Worm (Caenorhabditis elegans): Measurements from ENCODE around the gene K06H7.7.
A peak's percentile ranks its signal among the peaks of the same experiment; 100 is the strongest.

K06H7.7 gene

DNA sequence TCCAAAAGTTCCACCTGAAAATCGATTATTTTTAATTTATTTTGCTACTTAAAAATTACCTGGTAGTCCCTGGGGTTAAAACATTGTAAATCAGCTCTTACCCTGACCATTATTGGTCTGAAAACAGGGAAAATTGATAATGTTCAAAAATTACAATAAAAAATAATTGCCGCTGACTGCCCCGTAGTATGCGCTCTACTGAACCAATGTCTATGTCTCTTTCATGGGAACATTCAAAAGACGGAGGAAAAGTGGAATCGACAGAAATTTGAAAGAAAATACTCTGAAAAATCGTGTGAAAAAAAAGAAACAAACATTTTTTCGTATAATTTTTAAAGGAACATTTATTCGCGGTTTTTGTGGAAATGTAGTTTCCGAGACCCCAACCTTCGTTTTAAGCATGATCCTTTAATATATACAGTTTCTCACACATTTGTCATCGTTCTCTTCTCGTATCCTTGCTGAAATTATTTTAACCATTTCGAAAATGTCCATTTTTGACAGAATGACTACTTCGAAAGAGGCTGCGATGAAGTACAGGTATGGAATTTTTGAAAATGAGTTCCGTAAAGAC, 5.0 kb downstream of the K06H7.7 start, which contains the start of the genes dcr-1 and apc-2:
TSS of gene dcr-1 (minus strand) at position 117 of the 574 bp plus-strand sequence.
TSS of gene apc-2 (plus strand) at position 465 of the 574 bp plus-strand sequence.
- TF ChIP-seq B0310.2 (tag; optimal IDR thresholded peaks at IDR 0.05) (no peak), scrt-1 (GFP tag; IDR thresholded peaks at IDR 0.05) (no peak), hnd-1 (tag; optimal IDR thresholded peaks at IDR 0.05) (no peak), tbx-11 (GFP tag; IDR thresholded peaks at IDR 0.05) (no peak), tbx-37 (GFP tag; conservative IDR thresholded peaks at IDR 0.05) (no peak), tra-4 (tag; optimal IDR thresholded peaks at IDR 0.05) (no peak), sea-1 (GFP tag; conservative IDR thresholded peaks at IDR 0.05) (no peak), pes-1 (GFP tag; IDR thresholded peaks at IDR 0.05) (no peak), hmg-4 (GFP tag; optimal IDR thresholded peaks at IDR 0.05) (no peak), F13C5.2 (tag; optimal IDR thresholded peaks at IDR 0.05) (no peak), flt-1 (GFP tag; IDR thresholded peaks at IDR 0.05) (no peak), ets-7 (tag; optimal IDR thresholded peaks at IDR 0.05) (no peak), aly-1 (tag; optimal IDR thresholded peaks at IDR 0.05) (no peak), hmbx-1 (tag; optimal IDR thresholded peaks at IDR 0.05) (no peak), ceh-13 (GFP tag; optimal IDR thresholded peaks at IDR 0.05) (no peak), ceh-36 (tag; optimal IDR thresholded peaks at IDR 0.05) (no peak), ama-1 (optimal IDR thresholded peaks at IDR 0.05) (no peak)

ce11 chrIII:8077180-8077579, 8.1 kb downstream of the K06H7.7 start:
- no peak for TF ChIP-seq hmg-4 (GFP tag; optimal IDR thresholded peaks at IDR 0.05)
- TF ChIP-seq F13C5.2 (tag; optimal IDR thresholded peaks at IDR 0.05), result no peak
- no peak for TF ChIP-seq hmbx-1 (tag; optimal IDR thresholded peaks at IDR 0.05)
- TF ChIP-seq pes-1 (GFP tag; IDR thresholded peaks at IDR 0.05), result no peak

DNA sequence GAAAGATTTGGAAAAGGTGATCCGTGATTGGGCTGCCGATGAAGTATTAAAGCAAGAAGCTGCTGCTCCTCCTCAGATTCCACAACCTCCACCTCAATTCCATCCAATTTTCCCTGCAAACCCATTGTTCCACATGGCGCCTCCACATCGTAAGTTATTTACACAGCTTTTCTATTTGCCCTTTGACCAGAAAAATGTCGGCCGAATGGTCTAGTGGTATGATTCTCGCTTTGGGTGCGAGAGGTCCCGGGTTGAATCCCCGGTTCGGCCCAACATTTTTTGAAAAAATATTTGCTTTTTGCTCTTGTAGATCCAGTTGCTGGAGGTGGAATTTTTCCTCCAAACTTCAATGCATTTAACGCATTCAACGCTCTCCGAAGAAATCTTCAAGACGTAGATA, 16.1 kb downstream of the K06H7.7 start:
- no peak for TF ChIP-seq tra-4 (tag; optimal IDR thresholded peaks at IDR 0.05)
- TF ChIP-seq scrt-1 (GFP tag; IDR thresholded peaks at IDR 0.05), result 0 out of 2 replicates have a peak, but pooled peaks have one; percentile 8
- TF ChIP-seq hnd-1 (tag; optimal IDR thresholded peaks at IDR 0.05), result no peak
- TF ChIP-seq tbx-37 (GFP tag; conservative IDR thresholded peaks at IDR 0.05), result no peak
- TF ChIP-seq sea-1 (GFP tag; conservative IDR thresholded peaks at IDR 0.05), result no peak
- no peak for TF ChIP-seq ceh-36 (tag; optimal IDR thresholded peaks at IDR 0.05)

DNA sequence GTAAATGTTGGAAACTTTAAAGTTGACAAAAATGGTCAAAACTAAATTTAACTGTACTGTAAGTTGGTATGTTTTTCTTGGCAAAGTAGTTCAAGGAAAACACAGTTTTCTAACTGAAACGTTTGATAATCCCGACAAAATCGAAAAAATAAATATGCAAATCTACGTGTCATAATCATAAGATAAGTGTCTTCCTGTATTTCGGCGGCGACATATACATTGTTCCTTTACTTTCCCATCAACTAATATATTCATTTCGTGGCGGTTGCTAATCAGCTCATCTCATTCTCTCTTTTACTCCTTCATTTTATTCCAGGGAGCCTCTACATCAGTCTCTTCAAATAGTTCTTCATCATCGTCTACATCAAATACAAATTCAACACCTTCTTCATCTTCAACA, 17.5 kb downstream of the K06H7.7 start:
- TF ChIP-seq ceh-13 (GFP tag; optimal IDR thresholded peaks at IDR 0.05), result no peak
- no peak for TF ChIP-seq hmg-4 (GFP tag; optimal IDR thresholded peaks at IDR 0.05)
- no peak for TF ChIP-seq tra-4 (tag; optimal IDR thresholded peaks at IDR 0.05)
- TF ChIP-seq flt-1 (GFP tag; IDR thresholded peaks at IDR 0.05), result no peak
- no peak for TF ChIP-seq aly-1 (tag; optimal IDR thresholded peaks at IDR 0.05)

- no peak for TF ChIP-seq tbx-11 (GFP tag; IDR thresholded peaks at IDR 0.05)
- no peak for TF ChIP-seq ceh-13 (GFP tag; optimal IDR thresholded peaks at IDR 0.05)
- TF ChIP-seq pes-1 (GFP tag; IDR thresholded peaks at IDR 0.05), result no peak
- no peak for TF ChIP-seq tra-4 (tag; optimal IDR thresholded peaks at IDR 0.05)
- no peak for TF ChIP-seq ceh-36 (tag; optimal IDR thresholded peaks at IDR 0.05)
- no peak for TF ChIP-seq hmg-4 (GFP tag; optimal IDR thresholded peaks at IDR 0.05)
- no peak for TF ChIP-seq tbx-37 (GFP tag; conservative IDR thresholded peaks at IDR 0.05)
- TF ChIP-seq ama-1 (optimal IDR thresholded peaks at IDR 0.05), result no peak
- no peak for TF ChIP-seq ets-7 (tag; optimal IDR thresholded peaks at IDR 0.05)
- TF ChIP-seq F13C5.2 (tag; optimal IDR thresholded peaks at IDR 0.05), result no peak
- TF ChIP-seq scrt-1 (GFP tag; IDR thresholded peaks at IDR 0.05), result no peak
These were observed 18.3 kb downstream of the K06H7.7 start, which contains the start of gene pros-1 for ce11 chrIII:8066989-8067388. pros-1 (plus strand) TSS chrIII:8067289.

DNA sequence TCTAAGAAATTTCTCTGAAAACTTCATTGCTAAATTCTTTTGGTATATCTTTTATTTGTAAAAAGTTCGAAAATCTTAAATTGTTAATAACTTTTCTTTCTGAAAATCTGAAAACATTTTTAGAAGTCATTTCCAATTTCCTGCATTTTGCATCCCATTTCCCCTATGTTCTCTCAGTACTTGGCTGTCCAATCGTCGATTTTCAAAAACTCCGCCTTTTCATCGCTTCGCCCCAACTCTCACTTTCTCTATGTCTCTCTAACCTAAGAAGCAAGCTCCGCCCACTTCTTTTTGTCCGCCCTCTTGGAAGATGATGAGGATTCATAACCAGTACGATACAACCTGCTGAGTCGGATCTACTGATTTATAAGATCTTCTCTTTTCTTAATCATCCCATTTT, 20.2 kb downstream of the K06H7.7 start:
- no peak for TF ChIP-seq B0310.2 (tag; optimal IDR thresholded peaks at IDR 0.05)
- TF ChIP-seq tbx-37 (GFP tag; conservative IDR thresholded peaks at IDR 0.05), result no peak
- no peak for TF ChIP-seq ceh-36 (tag; optimal IDR thresholded peaks at IDR 0.05)
- TF ChIP-seq hmg-4 (GFP tag; optimal IDR thresholded peaks at IDR 0.05), result no peak
- no peak for TF ChIP-seq tra-4 (tag; optimal IDR thresholded peaks at IDR 0.05)
- no peak for TF ChIP-seq tbx-11 (GFP tag; IDR thresholded peaks at IDR 0.05)
- no peak for TF ChIP-seq scrt-1 (GFP tag; IDR thresholded peaks at IDR 0.05)
- no peak for TF ChIP-seq hnd-1 (tag; optimal IDR thresholded peaks at IDR 0.05)
- TF ChIP-seq F13C5.2 (tag; optimal IDR thresholded peaks at IDR 0.05), result no peak
- no peak for TF ChIP-seq pes-1 (GFP tag; IDR thresholded peaks at IDR 0.05)
- no peak for TF ChIP-seq ama-1 (optimal IDR thresholded peaks at IDR 0.05)
- no peak for TF ChIP-seq ets-7 (tag; optimal IDR thresholded peaks at IDR 0.05)

- TF ChIP-seq aly-1 (tag; optimal IDR thresholded peaks at IDR 0.05), result no peak
- TF ChIP-seq hmg-4 (GFP tag; optimal IDR thresholded peaks at IDR 0.05), result no peak
- no peak for TF ChIP-seq pes-1 (GFP tag; IDR thresholded peaks at IDR 0.05)
- TF ChIP-seq flt-1 (GFP tag; IDR thresholded peaks at IDR 0.05), result no peak
- TF ChIP-seq B0310.2 (tag; optimal IDR thresholded peaks at IDR 0.05), result no peak
- no peak for TF ChIP-seq tra-4 (tag; optimal IDR thresholded peaks at IDR 0.05)
- no peak for TF ChIP-seq scrt-1 (GFP tag; IDR thresholded peaks at IDR 0.05)
- no peak for TF ChIP-seq hnd-1 (tag; optimal IDR thresholded peaks at IDR 0.05)
- TF ChIP-seq sea-1 (GFP tag; conservative IDR thresholded peaks at IDR 0.05), result no peak
- TF ChIP-seq tbx-37 (GFP tag; conservative IDR thresholded peaks at IDR 0.05), result no peak
These were observed 21.6 kb downstream of the K06H7.7 start for ce11 chrIII:8063659-8064058.

- TF ChIP-seq hnd-1 (tag; optimal IDR thresholded peaks at IDR 0.05) (no peak), scrt-1 (GFP tag; IDR thresholded peaks at IDR 0.05) (no peak)
These were observed 24.2 kb downstream of the K06H7.7 start for ce11 chrIII:8061114-8061513.

Data from whole organism, early embryonic.